Fruit fly (Drosophila melanogaster) whole organism, wandering third instar larva: Measurements from ENCODE around the gene mei-217.

ENCODE experiments used
- Abd-B ChIP-seq: fragments of >200 bp; optimal IDR thresholded peaks from 2 replicates; lab custom pipeline; 2017; ENCODE audit warnings: missing biosample characterization, missing genetic modification characterization
- CG32264 ChIP-seq: fragments of 200-800 bp; sonication (Bioruptor generic); optimal IDR thresholded peaks from 2 replicates; lab custom pipeline; 2016; ENCODE audit warnings: missing biosample characterization, missing genetic modification characterization
- CG9705 ChIP-seq: fragments of 200-800 bp; sonication (Bioruptor generic); optimal IDR thresholded peaks from 2 replicates; lab custom pipeline; 2018; ENCODE audit warnings: missing biosample characterization, mild to moderate bottlenecking, missing genetic modification characterization
- CrebA ChIP-seq: fragments of 200-800 bp; sonication (Bioruptor generic); optimal IDR thresholded peaks from 2 replicates; lab custom pipeline; 2016; ENCODE audit warnings: missing biosample characterization, mild to moderate bottlenecking, missing genetic modification characterization, borderline replicate concordance
- Dfd ChIP-seq: fragments of >200 bp; optimal IDR thresholded peaks from 2 replicates; lab custom pipeline; 2017; ENCODE audit warnings: missing biosample characterization, missing genetic modification characterization
- Dif ChIP-seq: fragments of 200-275, 200-300 bp; sonication (Bioruptor generic); optimal IDR thresholded peaks from 2 replicates; lab custom pipeline; 2018; ENCODE audit warnings: missing biosample characterization, missing genetic modification characterization; ENCODE audit not compliant: partially characterized antibody
- GATAd ChIP-seq: sonication (Bioruptor generic); optimal IDR thresholded peaks from 2 replicates; lab custom pipeline; 2016; ENCODE audit warnings: missing biosample characterization, missing genetic modification characterization
- HLH106 ChIP-seq: fragments of 200-800 bp; optimal IDR thresholded peaks from 3 replicates; lab custom pipeline; 2019; ENCODE audit warnings: missing biosample characterization, mild to moderate bottlenecking, missing genetic modification characterization, moderate library complexity
- Hr78 ChIP-seq: fragments of >200 bp; optimal IDR thresholded peaks from 2 replicates; lab custom pipeline; 2017; ENCODE audit warnings: missing biosample characterization, missing genetic modification characterization
- Hr83 ChIP-seq: fragments of 200-300 bp; sonication (Bioruptor generic); optimal IDR thresholded peaks from 2 replicates; lab custom pipeline; 2016; ENCODE audit warnings: missing biosample characterization, mild to moderate bottlenecking, missing genetic modification characterization, moderate library complexity; ENCODE audit not compliant: poor library complexity, severe bottlenecking
- Jra ChIP-seq: sonication (Bioruptor generic); optimal IDR thresholded peaks from 2 replicates; lab custom pipeline; 2016; ENCODE audit warnings: missing biosample characterization, missing genetic modification characterization
- Mio ChIP-seq: sonication (Bioruptor generic); optimal IDR thresholded peaks from 2 replicates; lab custom pipeline; 2016; ENCODE audit warnings: missing biosample characterization, missing genetic modification characterization
- Myc ChIP-seq: fragments of >200 bp; optimal IDR thresholded peaks from 2 replicates; lab custom pipeline; 2017
- N ChIP-seq: fragments of >200 bp; optimal IDR thresholded peaks from 2 replicates; lab custom pipeline; 2018; ENCODE audit warnings: missing biosample characterization, missing external identifiers, missing genetic modification characterization
- OdsH ChIP-seq: fragments of 200-800 bp; sonication (Bioruptor generic); optimal IDR thresholded peaks from 2 replicates; lab custom pipeline; 2016; ENCODE audit warnings: missing biosample characterization, mild to moderate bottlenecking, missing genetic modification characterization
- Rel ChIP-seq, 2 experiments: fragments of 200-800 bp; sonication (Bioruptor generic) in 1 of 2; optimal IDR thresholded peaks; 2 replicates in 1 of 2; 3 replicates in 1 of 2; lab custom pipeline; 2016 to 2019; ENCODE audit warnings: mild to moderate bottlenecking in 2 of 2, missing biosample characterization in 2 of 2, missing genetic modification characterization in 2 of 2, moderate library complexity in 1 of 2
- Sp1 ChIP-seq: fragments of 200-800 bp; sonication (Bioruptor generic); optimal IDR thresholded peaks from 3 replicates; lab custom pipeline; 2019; ENCODE audit warnings: missing biosample characterization, mild to moderate bottlenecking, missing genetic modification characterization, moderate library complexity
- Vsx2 ChIP-seq: fragments of 200-300, 225-300 bp; sonication (Bioruptor generic); optimal IDR thresholded peaks from 2 replicates; lab custom pipeline; 2018; ENCODE audit warnings: missing biosample characterization, missing genetic modification characterization; ENCODE audit not compliant: partially characterized antibody
- br ChIP-seq: fragments of 200-800 bp; sonication (Bioruptor generic); optimal IDR thresholded peaks from 2 replicates; lab custom pipeline; 2016; ENCODE audit warnings: missing biosample characterization, missing genetic modification characterization
- brk ChIP-seq: fragments of 200-800 bp; sonication (Bioruptor generic); optimal IDR thresholded peaks from 2 replicates; lab custom pipeline; 2016; ENCODE audit warnings: missing biosample characterization, mild to moderate bottlenecking, missing genetic modification characterization
- dl ChIP-seq, 2 experiments: fragments of 175-275, 200-275 bp in 1 of 2; fragments of 200-275 bp in 1 of 2; sonication (Bioruptor generic); optimal IDR thresholded peaks; lab custom pipeline; 2018; ENCODE audit warnings: mild to moderate bottlenecking in 2 of 2, missing biosample characterization in 2 of 2, missing genetic modification characterization in 2 of 2, moderate library complexity in 2 of 2; ENCODE audit not compliant: partially characterized antibody in 2 of 2, insufficient read depth in 1 of 2
- dmrt93B ChIP-seq: fragments of 200-800 bp; sonication (Bioruptor generic); optimal IDR thresholded peaks from 2 replicates; lab custom pipeline; 2018; ENCODE audit warnings: missing biosample characterization, mild to moderate bottlenecking, missing genetic modification characterization
- dsf ChIP-seq: sonication (Bioruptor generic); optimal IDR thresholded peaks from 2 replicates; lab custom pipeline; 2016; ENCODE audit warnings: missing biosample characterization, missing genetic modification characterization, borderline replicate concordance
- ey ChIP-seq: fragments of 200-800 bp; sonication (Bioruptor generic); optimal IDR thresholded peaks from 2 replicates; lab custom pipeline; 2016; ENCODE audit warnings: missing biosample characterization, missing genetic modification characterization
- foxo ChIP-seq, 2 experiments: fragments of 200-800 bp; sonication (Bioruptor generic); optimal IDR thresholded peaks; 2 replicates in 1 of 2; 3 replicates in 1 of 2; lab custom pipeline; 2016 to 2017; ENCODE audit warnings: missing biosample characterization in 2 of 2, missing genetic modification characterization in 2 of 2
- fru ChIP-seq: fragments of 200-800 bp; sonication (Bioruptor generic); optimal IDR thresholded peaks from 3 replicates; lab custom pipeline; 2016; ENCODE audit warnings: missing biosample characterization, mild to moderate bottlenecking, missing genetic modification characterization
- h ChIP-seq: fragments of 200-800 bp; sonication (Bioruptor generic); optimal IDR thresholded peaks from 3 replicates; lab custom pipeline; 2016; ENCODE audit warnings: missing biosample characterization, mild to moderate bottlenecking, missing genetic modification characterization
- jim ChIP-seq: fragments of 175-275, 200-325 bp; sonication (Bioruptor generic); optimal IDR thresholded peaks from 2 replicates; lab custom pipeline; 2016; ENCODE audit warnings: missing biosample characterization, mild to moderate bottlenecking, missing genetic modification characterization
- lola ChIP-seq: fragments of >200 bp; optimal IDR thresholded peaks from 2 replicates; lab custom pipeline; 2017; ENCODE audit warnings: missing biosample characterization, missing genetic modification characterization
- pan ChIP-seq: fragments of >200 bp; optimal IDR thresholded peaks from 2 replicates; lab custom pipeline; 2017
- psq ChIP-seq: fragments of 200-800 bp; sonication (Bioruptor generic); optimal IDR thresholded peaks from 3 replicates; lab custom pipeline; 2017; ENCODE audit warnings: missing biosample characterization, mild to moderate bottlenecking, missing genetic modification characterization, moderate library complexity
- rgr ChIP-seq: fragments of 200-800 bp; sonication (Bioruptor generic); optimal IDR thresholded peaks from 3 replicates; lab custom pipeline; 2016; ENCODE audit warnings: missing biosample characterization, mild to moderate bottlenecking, missing genetic modification characterization
- sage ChIP-seq: fragments of 200-800 bp; sonication (Bioruptor generic); optimal IDR thresholded peaks from 2 replicates; lab custom pipeline; 2016; ENCODE audit warnings: missing biosample characterization, mild to moderate bottlenecking, missing genetic modification characterization
- sv ChIP-seq: fragments of 200-800 bp; sonication (Bioruptor generic); optimal IDR thresholded peaks from 3 replicates; lab custom pipeline; 2016; ENCODE audit warnings: missing biosample characterization, missing genetic modification characterization
- tai ChIP-seq: sonication (Bioruptor generic); optimal IDR thresholded peaks from 2 replicates; lab custom pipeline; 2016; ENCODE audit warnings: missing biosample characterization, missing genetic modification characterization
- usp ChIP-seq: fragments of >200 bp; optimal IDR thresholded peaks from 2 replicates; lab custom pipeline; 2017; ENCODE audit warnings: missing biosample characterization, missing genetic modification characterization
- woc ChIP-seq: sonication (Bioruptor generic); optimal IDR thresholded peaks from 2 replicates; lab custom pipeline; 2016; ENCODE audit warnings: missing biosample characterization, mild to moderate bottlenecking, missing genetic modification characterization

mei-217 gene

dm6 chrX:17177606-17178005 lies 34.8 kb upstream of the mei-217 start:
- TF ChIP-seq N, result no peak
- no peak for TF ChIP-seq Rel (GFP tag; optimal IDR thresholded peaks at IDR 0.05; lab: Kevin White, UChicago)
- no peak for TF ChIP-seq Rel (tag; optimal IDR thresholded peaks at IDR 0.05; lab: Kevin White, UChicago)
- no peak for TF ChIP-seq Dfd (GFP tag; lab: Kevin White, UChicago)
- no peak for TF ChIP-seq dmrt93B
- no peak for TF ChIP-seq psq (GFP tag; lab: Kevin White, UChicago)
- no peak for TF ChIP-seq ey (GFP tag; lab: Kevin White, UChicago)
- TF ChIP-seq Vsx2 (GFP tag; lab: Kevin White, UChicago), result no peak
- TF ChIP-seq GATAd, result no peak
- no peak for TF ChIP-seq lola (GFP tag; lab: Kevin White, UChicago)
- no peak for TF ChIP-seq OdsH (GFP tag; lab: Kevin White, UChicago)
- TF ChIP-seq Jra (GFP tag; lab: Kevin White, UChicago), result no peak
- TF ChIP-seq sage (GFP tag; lab: Kevin White, UChicago), result no peak
- TF ChIP-seq br (GFP tag; lab: Kevin White, UChicago), result no peak
- no peak for TF ChIP-seq tai (GFP tag; lab: Kevin White, UChicago)
- no peak for TF ChIP-seq Sp1
- TF ChIP-seq foxo (GFP tag; optimal IDR thresholded peaks at IDR 0.05; lab: Kevin White, UChicago), result no peak
- no peak for TF ChIP-seq Hr78
- TF ChIP-seq, all 38 proteins: peak for 0

- TF ChIP-seq dmrt93B (no peak), Dif (no peak), Hr83 (GFP tag; lab: Kevin White, UChicago) (no peak), CG9705 (GFP tag; lab: Kevin White, UChicago) (no peak), fru (GFP tag; lab: Kevin White, UChicago) (peak; percentile 24), psq (GFP tag; lab: Kevin White, UChicago) (no peak), Mio (GFP tag; lab: Kevin White, UChicago) (no peak), pan (lab: Kevin White, UChicago) (no peak), brk (GFP tag; lab: Kevin White, UChicago) (no peak), CrebA (GFP tag; lab: Kevin White, UChicago) (no peak), Dfd (GFP tag; lab: Kevin White, UChicago) (no peak), sv (GFP tag; lab: Kevin White, UChicago) (peak; percentile 37), rgr (no peak), Rel (GFP tag; optimal IDR thresholded peaks at IDR 0.05; lab: Kevin White, UChicago) (no peak), Rel (tag; optimal IDR thresholded peaks at IDR 0.05; lab: Kevin White, UChicago) (no peak), jim (GFP tag; lab: Kevin White, UChicago) (no peak), CG32264 (no peak), h (peak; percentile 55), Sp1 (no peak), OdsH (GFP tag; lab: Kevin White, UChicago) (peak; percentile 9), dl (GFP tag; optimal IDR thresholded peaks at IDR 0.05; lab: Kevin White, UChicago; ENCODE audit: insufficient read depth in 1 of 2, partially characterized antibody in 2 of 2) (no peak), Myc (lab: Kevin White, UChicago) (no peak), dsf (GFP tag; lab: Kevin White, UChicago) (no peak), Abd-B (no peak), GATAd (no peak), usp (no peak), Jra (GFP tag; lab: Kevin White, UChicago) (no peak), HLH106 (tag; lab: Kevin White, UChicago) (peak; percentile 16), tai (GFP tag; lab: Kevin White, UChicago) (no peak), sage (GFP tag; lab: Kevin White, UChicago) (no peak), foxo (GFP tag; optimal IDR thresholded peaks at IDR 0.05; lab: Kevin White, UChicago) (peak in 1 of 2 experiments; percentile 33), br (GFP tag; lab: Kevin White, UChicago) (no peak), Hr78 (no peak), ey (GFP tag; lab: Kevin White, UChicago) (peak; percentile 34), N (no peak), lola (GFP tag; lab: Kevin White, UChicago) (no peak), woc (GFP tag; lab: Kevin White, UChicago) (peak; percentile 23)
- TF ChIP-seq, all 38 proteins: peak for 8
Measured at dm6 chrX:17176542-17176941, 33.8 kb upstream of the mei-217 start.
